Worm (Caenorhabditis elegans): ENCODE measurements around the gene ZK1128.3.

DNA sequence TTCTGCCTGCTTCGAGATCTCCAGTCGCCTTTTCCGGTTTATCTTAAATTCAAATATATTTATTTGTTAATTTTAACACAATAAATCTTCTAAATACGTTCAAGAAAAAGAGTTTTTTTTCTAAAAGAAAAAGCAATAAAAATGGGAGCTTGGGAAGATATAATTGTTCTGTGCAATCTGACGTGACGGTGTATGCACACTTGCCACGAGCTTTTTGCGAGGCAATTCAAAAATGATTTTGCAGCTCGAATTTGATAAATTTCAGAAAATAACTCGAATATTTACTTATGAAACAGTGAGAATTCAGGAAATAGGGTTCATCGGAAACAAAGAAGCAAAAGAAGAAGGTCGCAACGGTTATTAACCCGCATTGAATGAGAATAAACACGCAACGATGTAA is 25.6 kb downstream of the ZK1128.3 start:
- TF ChIP-seq ztf-23 (GFP tag; IDR thresholded peaks at IDR 0.05) (no peak), tab-1 (GFP tag; IDR thresholded peaks at IDR 0.05) (no peak), ztf-29 (GFP tag; IDR thresholded peaks at IDR 0.05) (no peak), med-1 (GFP tag; optimal IDR thresholded peaks at IDR 0.05; ENCODE audit: insufficient read depth) (no peak), flt-1 (GFP tag; IDR thresholded peaks at IDR 0.05) (no peak), T22C8.4 (GFP tag; IDR thresholded peaks at IDR 0.05) (no peak), klf-2 (GFP tag; conservative IDR thresholded peaks at IDR 0.05) (no peak)

Data from whole organism, midembryonic.